Fruit fly (Drosophila melanogaster) S2 (cell line): ENCODE data around the gene Mur29B.

Experiments
- CG8478 ChIP-seq: fragments of >200 bp; optimal IDR thresholded peaks from 2 replicates; lab custom pipeline; 2018
- CTCF ChIP-seq, 2 experiments: fragments of >200 bp; optimal IDR thresholded peaks; 2 replicates each; lab custom pipeline; 2018

DNA sequence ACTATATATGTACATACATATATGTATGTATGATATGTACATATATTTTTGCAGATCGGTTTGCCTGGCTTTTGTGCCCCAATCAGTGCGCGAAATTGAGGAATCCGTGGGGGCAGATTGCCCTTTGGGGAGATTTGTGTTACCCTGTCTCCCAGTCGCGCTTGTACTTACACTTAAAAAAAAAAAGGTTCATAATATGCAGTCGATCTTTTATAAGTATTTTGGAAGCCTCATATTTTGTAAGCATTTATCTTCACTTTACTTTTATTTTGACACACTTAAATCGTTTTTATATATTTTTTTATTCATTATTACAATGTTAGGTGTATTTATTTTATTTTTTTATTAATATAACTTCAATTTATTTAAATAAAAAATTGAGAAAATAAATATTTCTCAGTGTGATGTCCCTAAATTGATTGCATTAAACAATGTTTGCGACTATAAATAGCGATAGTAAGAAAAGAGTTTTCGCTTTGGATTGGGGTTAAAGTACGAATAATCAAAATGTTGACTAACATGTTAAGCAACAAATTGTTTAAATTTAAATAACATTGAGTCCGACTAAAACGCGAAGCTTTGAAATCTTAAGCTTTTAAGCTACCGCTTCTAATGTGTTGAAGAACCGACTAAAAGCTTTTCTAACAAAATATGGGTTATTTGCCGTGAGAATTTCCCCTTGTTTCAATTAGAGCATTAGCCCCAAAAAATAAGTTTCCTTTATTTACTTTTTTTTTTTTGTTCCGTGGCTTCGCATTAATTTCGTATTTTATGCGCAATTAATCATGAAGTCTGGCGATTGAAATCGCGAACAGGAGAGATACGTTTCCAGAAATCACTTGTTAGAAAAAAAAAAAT is 25.3 kb upstream of the Mur29B start:
- TF ChIP-seq CTCF (optimal IDR thresholded peaks at IDR 0.05; lab: Kevin White, UChicago) (no peak), CG8478 (lab: Kevin White, UChicago) (no peak)
